Fruit fly (Drosophila melanogaster): ENCODE results near the gene robl37BC.

The robl37BC gene

dm6 chr2L:18966214-18966556 is 44.5 kb upstream of the robl37BC start (continued):
- TF ChIP-seq E2f1 (GFP tag; IDR thresholded peaks at IDR 0.05) (peak; percentile 88), NC2β (GFP tag; optimal IDR thresholded peaks at IDR 0.05) (peak; percentile 19), rib (GFP tag; IDR thresholded peaks at IDR 0.05) (peak; percentile 97), Mrtf (GFP tag; IDR thresholded peaks at IDR 0.05) (peak; percentile 82), jumu (GFP tag; optimal IDR thresholded peaks at IDR 0.05) (no peak), CG10321 (GFP tag; IDR thresholded peaks at IDR 0.05) (peak; percentile 64), CG3281 (GFP tag; optimal IDR thresholded peaks at IDR 0.05) (peak; percentile 89), CG11085 (GFP tag; IDR thresholded peaks at IDR 0.05) (peak; percentile 88), br (optimal IDR thresholded peaks at IDR 0.05) (no peak), CG33213 (GFP tag; optimal IDR thresholded peaks at IDR 0.05) (peak; percentile 42), pho (GFP tag; optimal IDR thresholded peaks at IDR 0.05) (peak; percentile 73), CG2202 (tag; optimal IDR thresholded peaks at IDR 0.05) (no peak), fd102C (GFP tag; optimal IDR thresholded peaks at IDR 0.05) (no peak), CG15269 (tag; optimal IDR thresholded peaks at IDR 0.05) (peak; percentile 82), p53 (GFP tag; optimal IDR thresholded peaks at IDR 0.05) (no peak), Ets97D (GFP tag; optimal IDR thresholded peaks at IDR 0.05) (peak; percentile 14), CG3163 (GFP tag; optimal IDR thresholded peaks at IDR 0.05) (no peak), CG2875 (GFP tag; optimal IDR thresholded peaks at IDR 0.05) (peak; percentile 3), CG14667 (GFP tag; IDR thresholded peaks at IDR 0.05) (peak; percentile 80), nau (GFP tag; optimal IDR thresholded peaks at IDR 0.05) (no peak), mam (GFP tag; optimal IDR thresholded peaks at IDR 0.05) (peak; percentile 66), CkIIα-i1 (GFP tag; IDR thresholded peaks at IDR 0.05) (peak; percentile 67; the same call in 1 of the 2 replicates), CG6654 (GFP tag; optimal IDR thresholded peaks at IDR 0.05) (peak; percentile 30), Atf3 (GFP tag; optimal IDR thresholded peaks at IDR 0.05) (no peak), H2.0 (GFP tag; IDR thresholded peaks at IDR 0.05) (peak; percentile 88), CG13287 (GFP tag; IDR thresholded peaks at IDR 0.05; ENCODE audit: partially characterized antibody) (0 out of 2 replicates have a peak, but pooled peaks have one; percentile 12), vfl (GFP tag; optimal IDR thresholded peaks at IDR 0.05) (peak; percentile 19), gsb (GFP tag; IDR thresholded peaks at IDR 0.05) (peak; percentile 91), sr (GFP tag; IDR thresholded peaks at IDR 0.05) (no peak), psq (GFP tag; optimal IDR thresholded peaks at IDR 0.05) (peak; percentile 11), salm (tag; optimal IDR thresholded peaks at IDR 0.05) (peak; percentile 15), CG10654 (GFP tag; optimal IDR thresholded peaks at IDR 0.05) (peak; percentile 53), Sox100B (GFP tag; optimal IDR thresholded peaks at IDR 0.05) (peak; percentile 16), Dfd (GFP tag; optimal IDR thresholded peaks at IDR 0.05) (no peak), trem (tag; optimal IDR thresholded peaks at IDR 0.05) (peak; percentile 50), Neu2 (GFP tag; optimal IDR thresholded peaks at IDR 0.05; ENCODE audit: borderline replicate concordance) (no peak), CG14710 (tag; optimal IDR thresholded peaks at IDR 0.05) (peak; percentile 47), dm (GFP tag; optimal IDR thresholded peaks at IDR 0.05) (no peak), ap (GFP tag; IDR thresholded peaks at IDR 0.05) (peak; percentile 59), dimm (GFP tag; IDR thresholded peaks at IDR 0.05) (peak; percentile 52), CG8089 (GFP tag; optimal IDR thresholded peaks at IDR 0.05) (peak; percentile 37), Sox102F (GFP tag; optimal IDR thresholded peaks at IDR 0.05) (peak; percentile 68), prd (optimal IDR thresholded peaks at IDR 0.05) (no peak), prd (GFP tag; IDR thresholded peaks at IDR 0.05) (peak; percentile 92), lbe (GFP tag; optimal IDR thresholded peaks at IDR 0.05) (no peak), ken (GFP tag; IDR thresholded peaks at IDR 0.05) (peak; percentile 65; the same call in 2 of the 3 replicates), wek (GFP tag; optimal IDR thresholded peaks at IDR 0.05) (no peak), CG6765 (GFP tag; optimal IDR thresholded peaks at IDR 0.05) (peak; percentile 80), ro (GFP tag; IDR thresholded peaks at IDR 0.05) (peak; percentile 70), scrt (GFP tag; optimal IDR thresholded peaks at IDR 0.05) (peak; percentile 76), vnd (GFP tag; IDR thresholded peaks at IDR 0.05; ENCODE audit: partially characterized antibody) (no peak), Dip3 (GFP tag; optimal IDR thresholded peaks at IDR 0.05) (peak; percentile 40), wdn (GFP tag; IDR thresholded peaks at IDR 0.05) (peak; percentile 95)

Data from whole organism, embryonic.